Worm (Caenorhabditis elegans) whole organism, L4/young adult: Measurements from ENCODE around the gene mam-1.

ENCODE experiments used
- W03F9.2 ChIP-seq: fragments of 150-350 bp; optimal IDR thresholded peaks from 2 replicates; lab custom pipeline; 2014; ENCODE audit warnings: missing biosample characterization, missing genetic modification characterization
- dao-5 ChIP-seq: sonication (generic microtip); optimal IDR thresholded peaks from 2 replicates; lab custom pipeline; 2016; ENCODE audit warnings: missing genotype, missing genetic modification characterization, moderate library complexity, missing compliant biosample characterization
- him-1 ChIP-seq: sonication (generic microtip); optimal IDR thresholded peaks from 2 replicates; lab custom pipeline; 2016; ENCODE audit warnings: missing genotype, missing genetic modification reagents, missing genetic modification characterization, missing compliant biosample characterization

The mam-1 gene

ce11 chrX:888294-888693 is at the start of gene mam-1:
Gene mam-1, minus strand, starts transcription at chrX:888394.
- TF ChIP-seq W03F9.2 (tag; lab: Kevin White, UChicago) (no peak), him-1 (tag; lab: Kevin White, UChicago) (no peak), dao-5 (tag; lab: Kevin White, UChicago) (no peak)

- TF ChIP-seq him-1 (tag; lab: Kevin White, UChicago) (no peak), dao-5 (tag; lab: Kevin White, UChicago) (no peak), W03F9.2 (tag; lab: Kevin White, UChicago) (no peak)
Observed at ce11 chrX:936013-936412, 47.8 kb upstream of the mam-1 start.

ce11 chrX:933504-933903 is 45.3 kb upstream of the mam-1 start, which contains the start of gene F35H12.1:
Gene F35H12.1, plus strand, starts transcription at chrX:933804.
- TF ChIP-seq dao-5 (tag; lab: Kevin White, UChicago) (no peak), W03F9.2 (tag; lab: Kevin White, UChicago) (no peak), him-1 (tag; lab: Kevin White, UChicago) (no peak)

ce11 chrX:932874-933273 is 44.7 kb upstream of the mam-1 start:
- TF ChIP-seq dao-5 (tag; lab: Kevin White, UChicago), result no peak
- TF ChIP-seq W03F9.2 (tag; lab: Kevin White, UChicago), result no peak
- peak; percentile 60 for TF ChIP-seq him-1 (tag; lab: Kevin White, UChicago)

ce11 chrX:927632-928031 is 39.4 kb upstream of the mam-1 start:
- TF ChIP-seq W03F9.2 (tag; lab: Kevin White, UChicago) (no peak), him-1 (tag; lab: Kevin White, UChicago) (no peak), dao-5 (tag; lab: Kevin White, UChicago) (no peak)

- TF ChIP-seq him-1 (tag; lab: Kevin White, UChicago) (no peak), W03F9.2 (tag; lab: Kevin White, UChicago) (no peak), dao-5 (tag; lab: Kevin White, UChicago) (no peak)
Observed at ce11 chrX:926125-926524, 37.9 kb upstream of the mam-1 start.

- no peak for TF ChIP-seq him-1 (tag; lab: Kevin White, UChicago)
- peak; percentile 63 for TF ChIP-seq W03F9.2 (tag; lab: Kevin White, UChicago)
Observed at ce11 chrX:924495-925008, 36.4 kb upstream of the mam-1 start, which contains the start of the genes pifk-1 and tbc-11. Gene pifk-1, minus strand, starts transcription at chrX:924511. Gene tbc-11, plus strand, starts transcription at chrX:924958.

ce11 chrX:918097-918496 is 29.9 kb upstream of the mam-1 start, which contains the start of gene F35H12.5:
Gene F35H12.5, plus strand, starts transcription at chrX:918397.
- TF ChIP-seq him-1 (tag; lab: Kevin White, UChicago) (no peak), W03F9.2 (tag; lab: Kevin White, UChicago) (no peak), dao-5 (tag; lab: Kevin White, UChicago) (no peak)

- no peak for TF ChIP-seq dao-5 (tag; lab: Kevin White, UChicago)
- TF ChIP-seq him-1 (tag; lab: Kevin White, UChicago), result no peak
- TF ChIP-seq W03F9.2 (tag; lab: Kevin White, UChicago), result no peak
Observed at ce11 chrX:915510-915909, 27.3 kb upstream of the mam-1 start, which contains the start of gene sel-12. Gene sel-12, plus strand, starts transcription at chrX:915867.

ce11 chrX:912990-913389 is 24.8 kb upstream of the mam-1 start, which contains the start of gene F35H12.6:
Gene F35H12.6, plus strand, starts transcription at chrX:913290.
- TF ChIP-seq W03F9.2 (tag; lab: Kevin White, UChicago) (no peak), dao-5 (tag; lab: Kevin White, UChicago) (no peak), him-1 (tag; lab: Kevin White, UChicago) (no peak)

- no peak for TF ChIP-seq dao-5 (tag; lab: Kevin White, UChicago)
- no peak for TF ChIP-seq him-1 (tag; lab: Kevin White, UChicago)
- no peak for TF ChIP-seq W03F9.2 (tag; lab: Kevin White, UChicago)
Observed at ce11 chrX:912564-912963, 24.4 kb upstream of the mam-1 start.

ce11 chrX:910337-910736 is 22.1 kb upstream of the mam-1 start:
- no peak for TF ChIP-seq W03F9.2 (tag; lab: Kevin White, UChicago)
- TF ChIP-seq dao-5 (tag; lab: Kevin White, UChicago), result no peak
- peak; percentile 13 for TF ChIP-seq him-1 (tag; lab: Kevin White, UChicago)

ce11 chrX:902512-902911 is 14.3 kb upstream of the mam-1 start, which contains the start of gene ZC13.10:
Gene ZC13.10, minus strand, starts transcription at chrX:902612.
- TF ChIP-seq W03F9.2 (tag; lab: Kevin White, UChicago) (no peak), him-1 (tag; lab: Kevin White, UChicago) (no peak), dao-5 (tag; lab: Kevin White, UChicago) (no peak)

- TF ChIP-seq him-1 (tag; lab: Kevin White, UChicago) (no peak), W03F9.2 (tag; lab: Kevin White, UChicago) (no peak), dao-5 (tag; lab: Kevin White, UChicago) (no peak)
Observed at ce11 chrX:897948-898347, 9.8 kb upstream of the mam-1 start, which contains the start of gene mab-7. Gene mab-7, minus strand, starts transcription at chrX:898048.
